Fruit fly (Drosophila melanogaster) whole organism: Measurements from ENCODE around the gene CG3288.

Experiments used
- CG8478 ChIP-seq: fragments of >200 bp; optimal IDR thresholded peaks from 2 replicates; lab custom pipeline; 2018; ENCODE audit warnings: inconsistent platforms
- Dll ChIP-seq: fragments of >200 bp; optimal IDR thresholded peaks from 2 replicates; lab custom pipeline; 2017
- EcR ChIP-seq, 2 experiments: fragments of >200 bp; optimal IDR thresholded peaks; 2 replicates each; lab custom pipeline; 2017; ENCODE audit warnings: missing biosample characterization in 2 of 2, missing genetic modification characterization in 2 of 2, missing genetic modification reagents in 2 of 2
- pan ChIP-seq: fragments of >200 bp; optimal IDR thresholded peaks from 2 replicates; lab custom pipeline; 2017
- psq ChIP-seq: fragments of >200 bp; optimal IDR thresholded peaks from 2 replicates; lab custom pipeline; 2017
- usp ChIP-seq: fragments of >200 bp; optimal IDR thresholded peaks from 2 replicates; lab custom pipeline; 2017; ENCODE audit warnings: missing biosample characterization, missing genetic modification characterization, mixed read lengths

- TF ChIP-seq EcR (GFP tag; optimal IDR thresholded peaks at IDR 0.05; lab: Kevin White, UChicago) (no peak), usp (GFP tag; lab: Kevin White, UChicago) (no peak), pan (lab: Kevin White, UChicago) (no peak), psq (lab: Kevin White, UChicago) (no peak), CG8478 (no peak), Dll (no peak)
Observed at dm6 chr3L:20796757-20797156, 39.2 kb upstream of the CG3288 start.
